Worm (Caenorhabditis elegans): ENCODE measurements around the gene lit-1.

The lit-1 gene

DNA sequence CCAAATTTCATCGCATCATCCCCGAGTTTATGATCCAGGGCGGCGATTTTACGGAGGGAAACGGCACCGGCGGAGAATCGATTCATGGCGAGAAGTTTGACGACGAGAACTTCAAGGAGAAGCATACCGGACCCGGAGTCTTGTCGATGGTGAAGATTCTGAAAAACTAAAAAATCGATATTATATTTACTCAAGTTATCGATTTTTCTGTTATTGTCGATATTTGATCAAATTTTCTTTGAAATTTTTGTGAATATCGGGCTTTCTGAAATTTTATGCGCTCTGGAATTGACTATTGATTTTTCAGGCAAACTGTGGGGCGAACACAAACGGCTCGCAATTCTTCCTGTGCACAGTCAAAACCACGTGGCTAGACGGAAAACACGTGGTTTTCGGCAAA lies 8.6 kb upstream of the lit-1 start:
- TF ChIP-seq fkh-4 (tag; optimal IDR thresholded peaks at IDR 0.05; ENCODE audit: borderline replicate concordance) (no peak), nhr-85 (tag) (peak; percentile 51)

DNA sequence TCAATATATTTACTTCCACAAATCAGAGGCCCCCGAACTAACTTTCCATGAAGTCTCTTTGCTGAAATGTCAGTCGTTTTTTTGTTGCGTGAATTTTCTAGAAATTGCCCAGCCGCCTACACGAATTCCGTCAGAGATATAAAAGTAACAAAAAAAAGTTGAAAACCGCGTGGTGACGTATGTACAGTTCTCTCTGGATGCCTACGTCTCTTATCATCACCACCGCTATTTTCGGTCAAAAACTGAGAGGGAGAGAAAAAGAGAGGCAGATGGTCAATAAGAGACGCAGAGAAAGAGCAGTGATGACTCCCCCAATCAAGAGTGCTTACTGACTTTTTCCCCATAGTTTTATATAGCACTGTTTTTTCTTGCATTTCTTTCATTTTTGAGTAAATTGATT lies 7.7 kb upstream of the lit-1 start:
- TF ChIP-seq sptf-1 (tag; optimal IDR thresholded peaks at IDR 0.05), result no peak
- no peak for TF ChIP-seq aha-1 (tag; optimal IDR thresholded peaks at IDR 0.05)
- peak in 1 of 2 experiments; percentile 59 for TF ChIP-seq lsy-2 (tag; optimal IDR thresholded peaks at IDR 0.05)
- TF ChIP-seq jun-1 (tag; optimal IDR thresholded peaks at IDR 0.05), result peak; percentile 14
- peak; percentile 58 for TF ChIP-seq snu-23 (GFP tag; optimal IDR thresholded peaks at IDR 0.05)
- no peak for TF ChIP-seq pqm-1 (tag; optimal IDR thresholded peaks at IDR 0.05)
- TF ChIP-seq mep-1 (tag; optimal IDR thresholded peaks at IDR 0.05), result peak; percentile 24
- no peak for TF ChIP-seq isw-1 (GFP tag; IDR thresholded peaks at IDR 0.05)
- TF ChIP-seq nhr-71 (tag; optimal IDR thresholded peaks at IDR 0.05), result peak; percentile 59
- TF ChIP-seq nhr-77 (tag; optimal IDR thresholded peaks at IDR 0.05), result peak; percentile 17
- TF ChIP-seq elt-3 (tag; optimal IDR thresholded peaks at IDR 0.05), result peak in 2 of 6 experiments; percentile 34 to 53
- peak; percentile 3 for TF ChIP-seq rnt-1 (tag; optimal IDR thresholded peaks at IDR 0.05)
- TF ChIP-seq mdl-1 (tag; optimal IDR thresholded peaks at IDR 0.05), result peak in 1 of 2 experiments; percentile 68
- peak; percentile 32 for TF ChIP-seq tbx-2 (tag; optimal IDR thresholded peaks at IDR 0.05)
- peak; percentile 42 for TF ChIP-seq nhr-90 (tag; optimal IDR thresholded peaks at IDR 0.05; ENCODE audit: poor library complexity)
- TF ChIP-seq nhr-19 (GFP tag; conservative IDR thresholded peaks at IDR 0.05), result no peak
- TF ChIP-seq nhr-85 (tag), result peak; percentile 73
- peak; percentile 26 for TF ChIP-seq swsn-7 (tag; optimal IDR thresholded peaks at IDR 0.05)
- peak; percentile 17 for TF ChIP-seq nhr-47 (tag; optimal IDR thresholded peaks at IDR 0.05)
- no peak for TF ChIP-seq unc-98 (GFP tag; IDR thresholded peaks at IDR 0.05)
- TF ChIP-seq nhr-20 (tag; optimal IDR thresholded peaks at IDR 0.05), result peak; percentile 51
- no peak for TF ChIP-seq sup-37 (GFP tag; optimal IDR thresholded peaks at IDR 0.05)
- peak in 2 of 3 experiments; percentile 13 to 19 for TF ChIP-seq ceh-82 (tag; optimal IDR thresholded peaks at IDR 0.05)
- no peak for TF ChIP-seq pag-3 (tag; optimal IDR thresholded peaks at IDR 0.05; ENCODE audit: borderline replicate concordance, insufficient read depth)
- TF ChIP-seq elt-2 (tag; optimal IDR thresholded peaks at IDR 0.05), result peak; percentile 54
- TF ChIP-seq efl-1 (optimal IDR thresholded peaks at IDR 0.05), result peak; percentile 31 to 33
- TF ChIP-seq efl-1 (GFP tag; optimal IDR thresholded peaks at IDR 0.05 in 1 of 2), result peak in 1 of 2 experiments; percentile 80
- peak in 1 of 2 experiments; percentile 71 for TF ChIP-seq lin-35 (GFP tag; optimal IDR thresholded peaks at IDR 0.05)
- peak; percentile 45 for TF ChIP-seq skn-1 (tag; optimal IDR thresholded peaks at IDR 0.05)
- TF ChIP-seq blmp-1 (tag; optimal IDR thresholded peaks at IDR 0.05), result peak; percentile 70
- TF ChIP-seq C16A3.4 (tag; optimal IDR thresholded peaks at IDR 0.05), result peak; percentile 22
- no peak for TF ChIP-seq pax-3 (tag; optimal IDR thresholded peaks at IDR 0.05)

DNA sequence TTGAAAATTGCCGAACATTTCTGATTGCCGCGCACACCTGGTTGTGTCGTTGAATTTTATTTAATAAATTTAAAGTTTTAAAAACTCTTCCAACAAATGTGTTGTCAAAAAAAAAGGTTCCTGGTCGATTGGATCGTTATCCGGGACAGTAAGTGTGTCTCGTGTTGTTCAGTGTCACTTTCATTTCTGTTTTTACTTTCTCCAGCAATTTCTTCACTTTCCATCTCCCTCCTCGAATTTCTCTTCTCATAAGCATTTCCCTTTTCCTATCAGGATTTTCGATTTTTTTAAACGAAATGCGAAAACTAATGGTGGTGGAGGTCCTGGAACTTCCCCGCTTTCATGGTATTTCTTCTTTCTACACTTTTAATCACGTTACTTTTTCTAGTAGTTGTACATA lies 6.2 kb upstream of the lit-1 start:
- TF ChIP-seq blmp-1 (tag; optimal IDR thresholded peaks at IDR 0.05) (peak; percentile 99), nhr-11 (tag; optimal IDR thresholded peaks at IDR 0.05) (no peak), efl-1 (optimal IDR thresholded peaks at IDR 0.05) (no peak), efl-1 (GFP tag; optimal IDR thresholded peaks at IDR 0.05 in 1 of 2) (peak in 1 of 2 experiments; percentile 35)

DNA sequence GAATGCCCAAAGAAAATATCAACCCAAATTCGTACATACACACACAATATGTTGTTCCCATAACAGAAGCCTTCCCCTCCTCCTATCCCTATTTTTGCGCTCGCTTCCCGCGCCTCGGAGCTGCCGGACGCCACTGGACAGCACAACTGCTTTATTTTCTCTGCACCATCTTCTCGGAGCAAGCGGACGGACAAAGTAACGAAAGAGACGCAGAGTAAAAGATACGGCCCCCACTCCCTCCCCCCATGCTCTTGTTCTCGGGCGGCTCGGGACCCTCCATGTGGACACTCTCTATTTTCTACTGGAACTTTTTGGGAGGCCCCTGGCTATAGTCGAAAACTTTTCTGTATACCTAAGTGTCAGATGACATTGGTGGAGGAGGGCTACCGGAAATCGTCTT lies 4.0 kb upstream of the lit-1 start:
- TF ChIP-seq elt-3 (tag; optimal IDR thresholded peaks at IDR 0.05), result no peak
- peak in 1 of 2 experiments; percentile 23 for TF ChIP-seq lsy-2 (tag; optimal IDR thresholded peaks at IDR 0.05)
- peak; percentile 82 for TF ChIP-seq lin-14 (GFP tag; optimal IDR thresholded peaks at IDR 0.05)
- TF ChIP-seq tbx-2 (tag; optimal IDR thresholded peaks at IDR 0.05), result peak; percentile 29
- peak; percentile 29 for TF ChIP-seq snu-23 (GFP tag; optimal IDR thresholded peaks at IDR 0.05)
- no peak for TF ChIP-seq hlh-4 (tag; optimal IDR thresholded peaks at IDR 0.05)
- TF ChIP-seq fkh-10 (GFP tag; optimal IDR thresholded peaks at IDR 0.05), result no peak
- peak in 1 of 2 experiments; percentile 16 for TF ChIP-seq ztf-11 (tag; optimal IDR thresholded peaks at IDR 0.05)
- TF ChIP-seq dsc-1 (tag; optimal IDR thresholded peaks at IDR 0.05), result peak; percentile 9
- TF ChIP-seq ztf-4 (tag; optimal IDR thresholded peaks at IDR 0.05), result no peak
- TF ChIP-seq nhr-71 (tag; optimal IDR thresholded peaks at IDR 0.05), result peak; percentile 36
- peak; percentile 34 for TF ChIP-seq swsn-7 (tag; optimal IDR thresholded peaks at IDR 0.05)
- peak in 1 of 2 experiments; percentile 2 for TF ChIP-seq efl-1 (optimal IDR thresholded peaks at IDR 0.05)
- peak in 1 of 2 experiments; percentile 89 for TF ChIP-seq efl-1 (GFP tag; optimal IDR thresholded peaks at IDR 0.05 in 1 of 2)
- peak in 1 of 3 experiments; percentile 0 for TF ChIP-seq dpl-1 (GFP tag; optimal IDR thresholded peaks at IDR 0.05)
- no peak for TF ChIP-seq ceh-90 (tag; optimal IDR thresholded peaks at IDR 0.05)
- peak; percentile 35 for TF ChIP-seq nhr-47 (tag; optimal IDR thresholded peaks at IDR 0.05)
- no peak for TF ChIP-seq mep-1 (tag; optimal IDR thresholded peaks at IDR 0.05)
- no peak for TF ChIP-seq sptf-1 (tag; optimal IDR thresholded peaks at IDR 0.05)

All from whole organism, L1 larva.